Worm (Caenorhabditis elegans) whole organism, midembryonic: ENCODE measurements around the gene Y68A4B.3.

ENCODE experiments used
- T22C8.4 ChIP-seq: fragments of 200-800 bp; sonication (Bioruptor generic); IDR thresholded peaks from 2 replicates; pipeline ENCODE4 v1.3.6; 2022; ENCODE audit warnings: missing genetic modification characterization, missing compliant biosample characterization
- cog-1 ChIP-seq: sonication (generic microtip); optimal IDR thresholded peaks from 2 replicates; lab custom pipeline; 2016; ENCODE audit warnings: missing genetic modification characterization, missing compliant biosample characterization
- flt-1 ChIP-seq: fragments of 200-800 bp; sonication (Bioruptor generic); IDR thresholded peaks from 2 replicates; pipeline ENCODE4 v1.3.6; 2022; ENCODE audit warnings: missing genetic modification characterization, missing compliant biosample characterization
- klf-2 ChIP-seq: fragments of 200-800 bp; sonication (Bioruptor generic); conservative IDR thresholded peaks from 2 replicates; pipeline ENCODE4 v1.3.6; 2022; ENCODE audit warnings: missing genetic modification reagents, missing genetic modification characterization, missing compliant biosample characterization
- med-1 ChIP-seq: sonication (generic microtip); optimal IDR thresholded peaks from 2 replicates; lab custom pipeline; 2017; ENCODE audit warnings: missing genetic modification characterization, mild to moderate bottlenecking, missing compliant biosample characterization, antibody characterized with exemption, missing genetic modification reagents; ENCODE audit not compliant: insufficient read depth
- ref-1 ChIP-seq: fragments of 200-800 bp; sonication (Bioruptor generic); conservative IDR thresholded peaks from 2 replicates; pipeline ENCODE4 v1.3.6; 2022; ENCODE audit warnings: missing genetic modification reagents, missing genetic modification characterization, missing compliant biosample characterization
- tab-1 ChIP-seq: fragments of 200-800 bp; sonication (Bioruptor generic); IDR thresholded peaks from 2 replicates; pipeline ENCODE4 v1.3.6; 2022; ENCODE audit warnings: missing genetic modification characterization, missing compliant biosample characterization
- ztf-23 ChIP-seq: fragments of 200-800 bp; sonication (Bioruptor generic); IDR thresholded peaks from 2 replicates; pipeline ENCODE4 v1.3.6; 2022; ENCODE audit warnings: missing genetic modification reagents, missing genetic modification characterization, missing compliant biosample characterization
- ztf-29 ChIP-seq: fragments of 200-800 bp; sonication (Bioruptor generic); IDR thresholded peaks from 2 replicates; pipeline ENCODE4 v1.3.6; 2022; ENCODE audit warnings: missing genetic modification reagents, missing genetic modification characterization, missing compliant biosample characterization

The Y68A4B.3 gene

ce11 chrV:17201847-17202246 is 40.6 kb downstream of the Y68A4B.3 start, which contains the start of gene Y68A4A.10:
Y68A4A.10 (plus strand) TSS chrV:17202147.
- no peak for TF ChIP-seq klf-2

DNA sequence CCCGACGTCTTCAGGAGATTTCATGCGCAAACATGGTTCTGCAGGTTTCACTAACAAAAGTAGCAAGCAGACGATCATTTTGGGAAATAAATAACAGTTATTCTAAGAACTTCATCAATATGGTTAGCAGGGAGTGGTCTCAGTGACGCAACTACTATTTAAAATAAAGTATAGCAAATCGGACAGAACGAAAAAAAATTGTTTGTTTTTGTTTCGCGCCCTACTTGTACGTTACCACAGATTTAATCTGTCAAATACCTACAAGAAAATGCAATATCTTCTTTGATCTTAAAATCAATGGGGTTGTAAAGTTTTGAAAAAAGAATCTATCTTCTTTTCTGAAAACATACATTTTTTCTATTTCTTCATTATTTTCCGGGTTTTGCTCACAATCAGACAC is 43.5 kb downstream of the Y68A4B.3 start, which contains the start of gene srz-96:
srz-96 (plus strand) TSS at position 301 of the 400 bp plus-strand sequence.
- no peak for TF ChIP-seq tab-1
- TF ChIP-seq flt-1 (GFP tag; lab: Robert Waterston, UW), result no peak
- no peak for TF ChIP-seq T22C8.4
- no peak for TF ChIP-seq ref-1
- TF ChIP-seq med-1 (GFP tag; lab: Kevin White, UChicago), result no peak
- TF ChIP-seq klf-2, result no peak
- no peak for TF ChIP-seq ztf-29 (GFP tag; lab: Robert Waterston, UW)
- no peak for TF ChIP-seq ztf-23 (GFP tag; lab: Robert Waterston, UW)
- TF ChIP-seq cog-1 (tag; lab: Kevin White, UChicago), result no peak

DNA sequence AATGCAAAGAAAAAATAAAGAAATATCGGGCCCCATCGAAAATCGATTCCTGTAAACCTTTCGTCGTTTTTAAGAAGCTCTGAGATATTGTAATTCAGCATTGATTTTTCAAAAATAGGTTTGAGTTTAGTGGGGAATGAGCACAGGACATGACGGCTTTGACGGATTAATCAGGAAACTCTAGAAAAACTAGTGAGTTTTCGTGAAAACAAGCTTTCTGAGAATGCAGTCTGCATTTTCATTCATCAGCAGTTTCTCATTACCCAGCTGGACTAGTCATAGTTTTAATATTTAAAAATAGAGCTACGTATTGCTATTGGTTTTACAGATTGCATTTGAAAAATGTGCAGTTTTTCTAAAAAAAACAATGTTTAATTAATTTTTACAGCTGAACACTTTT is 50.2 kb downstream of the Y68A4B.3 start, which contains the start of gene srz-47:
srz-47 (minus strand) TSS at position 101 of the 400 bp plus-strand sequence.
- TF ChIP-seq cog-1 (tag; lab: Kevin White, UChicago), result no peak
- no peak for TF ChIP-seq ztf-23 (GFP tag; lab: Robert Waterston, UW)
- TF ChIP-seq T22C8.4, result no peak
- TF ChIP-seq med-1 (GFP tag; lab: Kevin White, UChicago), result no peak
- TF ChIP-seq ztf-29 (GFP tag; lab: Robert Waterston, UW), result no peak
